Worm (Caenorhabditis elegans) whole organism, L1 larva: Measurements from ENCODE around the gene ZK1307.7.

Experiments
- egl-27 ChIP-seq, 2 experiments: fragments of 150-350 bp in 1 of 2; sonication (generic microtip); optimal IDR thresholded peaks; 3 replicates each; lab custom pipeline; 2017 to 2018; ENCODE audit warnings: missing biosample characterization in 2 of 2, missing genetic modification characterization in 2 of 2, missing genetic modification reagents in 2 of 2
- ets-5 ChIP-seq: fragments of 200-800 bp; sonication (Bioruptor generic); IDR thresholded peaks from 2 replicates; pipeline ENCODE4 v1.3.6; 2022; ENCODE audit warnings: missing genetic modification characterization, missing compliant biosample characterization
- skn-1 ChIP-seq: fragments of 150-350 bp; optimal IDR thresholded peaks from 2 replicates; lab custom pipeline; 2014; ENCODE audit warnings: missing biosample characterization, missing genetic modification characterization
- tbx-2 ChIP-seq: sonication (generic microtip); optimal IDR thresholded peaks from 2 replicates; lab custom pipeline; 2016; ENCODE audit warnings: missing genetic modification characterization, missing compliant biosample characterization
- unc-62 ChIP-seq: fragments of 150-350 bp; optimal IDR thresholded peaks from 2 replicates; lab custom pipeline; 2014; ENCODE audit warnings: missing biosample characterization, missing genetic modification reagents, missing genetic modification characterization
- ztf-4 ChIP-seq: fragments of 150-350 bp; optimal IDR thresholded peaks from 2 replicates; lab custom pipeline; 2014; ENCODE audit warnings: missing biosample characterization, missing genetic modification characterization

DNA sequence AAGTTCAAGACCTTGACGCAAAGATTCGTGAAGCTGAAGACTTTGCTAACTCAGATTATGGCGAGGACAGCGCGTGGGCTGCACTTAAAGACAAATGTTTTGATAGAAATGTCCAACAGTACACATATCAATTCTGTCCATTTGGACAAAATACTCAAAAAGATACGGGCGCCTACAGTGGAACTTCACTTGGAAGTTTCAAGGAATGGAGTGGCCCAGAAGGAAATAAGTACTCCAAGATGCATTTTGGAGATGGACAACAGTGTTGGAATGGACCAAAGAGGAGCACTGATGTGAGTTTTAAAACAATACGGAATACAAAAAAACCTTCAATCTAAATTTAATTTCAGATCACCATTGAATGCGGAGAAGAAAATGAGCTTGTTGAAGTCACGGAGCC, 10.5 kb upstream of the ZK1307.7 start:
- TF ChIP-seq ztf-4 (tag; lab: Kevin White, UChicago) (no peak), ets-5 (no peak), skn-1 (tag; lab: Kevin White, UChicago) (no peak), tbx-2 (tag; lab: Kevin White, UChicago) (no peak), unc-62 (GFP tag; lab: Kevin White, UChicago) (no peak), egl-27 (tag; optimal IDR thresholded peaks at IDR 0.05; lab: Kevin White, UChicago) (no peak)
